Fruit fly (Drosophila melanogaster) whole organism, embryonic: ENCODE data around the gene CG34291.

Experiments
- Asciz ChIP-seq: fragments of 200-800 bp; sonication (Bioruptor generic); optimal IDR thresholded peaks from 2 replicates; lab custom pipeline; 2017; ENCODE audit warnings: missing biosample characterization, mild to moderate bottlenecking, missing genetic modification characterization, missing genetic modification reagents
- CG10147 ChIP-seq: fragments of 200-800 bp; sonication (Bioruptor generic); optimal IDR thresholded peaks from 2 replicates; lab custom pipeline; 2019; ENCODE audit warnings: missing biosample characterization, mild to moderate bottlenecking, missing genetic modification characterization, moderate library complexity
- CG10267 ChIP-seq: fragments of 200-800 bp; sonication (Bioruptor generic); optimal IDR thresholded peaks from 2 replicates; lab custom pipeline; 2018; ENCODE audit warnings: missing biosample characterization, mild to moderate bottlenecking, missing genetic modification characterization, moderate library complexity
- CG12659 ChIP-seq: fragments of 200-800 bp; sonication (Bioruptor generic); optimal IDR thresholded peaks from 3 replicates; lab custom pipeline; 2017; ENCODE audit warnings: mild to moderate bottlenecking, missing biosample characterization, missing genetic modification reagents, missing genetic modification characterization
- CG13123 ChIP-seq: fragments of 200-800 bp; sonication (Bioruptor generic); optimal IDR thresholded peaks from 2 replicates; lab custom pipeline; 2016; ENCODE audit warnings: missing biosample characterization, missing genetic modification characterization
- CG15514 ChIP-seq: fragments of 200-800 bp; sonication (Bioruptor generic); optimal IDR thresholded peaks from 3 replicates; lab custom pipeline; 2017; ENCODE audit warnings: missing biosample characterization, missing genetic modification characterization, mild to moderate bottlenecking, moderate library complexity, missing genetic modification reagents
- CG16779 ChIP-seq: fragments of 200-800 bp; sonication (Bioruptor generic); IDR thresholded peaks from 2 replicates; pipeline ENCODE4 v1.3.6; 2022; ENCODE audit warnings: missing biosample characterization, missing genetic modification characterization
- CG2875 ChIP-seq: fragments of 200-800 bp; sonication (Bioruptor generic); optimal IDR thresholded peaks from 2 replicates; lab custom pipeline; 2017; ENCODE audit warnings: missing biosample characterization, mild to moderate bottlenecking, missing genetic modification characterization, missing genetic modification reagents
- CG31224 ChIP-seq: fragments of 200-800 bp; sonication (Bioruptor generic); IDR thresholded peaks from 2 replicates; pipeline ENCODE4 v1.3.6; 2022; ENCODE audit warnings: missing biosample characterization, missing genetic modification characterization
- CG3281 ChIP-seq: fragments of 200-800 bp; sonication (Bioruptor generic); optimal IDR thresholded peaks from 3 replicates; lab custom pipeline; 2017; ENCODE audit warnings: missing biosample characterization, mild to moderate bottlenecking, missing genetic modification characterization
- CG33213 ChIP-seq: fragments of 200-800 bp; sonication (Bioruptor generic); optimal IDR thresholded peaks from 3 replicates; lab custom pipeline; 2016; ENCODE audit warnings: missing biosample characterization, missing genetic modification characterization
- CG6683 ChIP-seq: fragments of 200-800 bp; sonication (Bioruptor generic); optimal IDR thresholded peaks from 2 replicates; lab custom pipeline; 2017; ENCODE audit warnings: missing biosample characterization, mild to moderate bottlenecking, missing genetic modification characterization, missing genetic modification reagents
- CG6813 ChIP-seq: fragments of 200-800 bp; sonication (Bioruptor generic); optimal IDR thresholded peaks from 2 replicates; lab custom pipeline; 2017; ENCODE audit warnings: missing biosample characterization, missing genetic modification characterization, mild to moderate bottlenecking, moderate library complexity, missing genetic modification reagents
- CG7745 ChIP-seq: fragments of 200-800 bp; sonication (Bioruptor generic); optimal IDR thresholded peaks from 2 replicates; lab custom pipeline; 2018; ENCODE audit warnings: missing biosample characterization, mild to moderate bottlenecking, missing genetic modification characterization, moderate library complexity
- CG7839 ChIP-seq: fragments of 200-800 bp; sonication (Bioruptor generic); optimal IDR thresholded peaks from 3 replicates; lab custom pipeline; 2018; ENCODE audit warnings: missing biosample characterization, mild to moderate bottlenecking, missing genetic modification characterization, moderate library complexity
- CG8359 ChIP-seq: fragments of 200-800 bp; sonication (Bioruptor generic); optimal IDR thresholded peaks from 2 replicates; lab custom pipeline; 2017; ENCODE audit warnings: missing biosample characterization, mild to moderate bottlenecking, missing genetic modification characterization, borderline replicate concordance
- CG9437 ChIP-seq: fragments of 200-800 bp; sonication (Bioruptor generic); optimal IDR thresholded peaks from 2 replicates; lab custom pipeline; 2018; ENCODE audit warnings: missing biosample characterization, mild to moderate bottlenecking, missing genetic modification characterization
- Dp ChIP-seq: fragments of 200-800 bp; sonication (Bioruptor generic); optimal IDR thresholded peaks from 2 replicates; lab custom pipeline; 2018; ENCODE audit warnings: missing biosample characterization, mild to moderate bottlenecking, missing genetic modification characterization, moderate library complexity
- Dref ChIP-seq: fragments of 200-800 bp; sonication (Bioruptor generic); IDR thresholded peaks from 2 replicates; pipeline ENCODE4 v1.3.6; 2022; ENCODE audit warnings: missing biosample characterization, missing genetic modification characterization
- Ets65A ChIP-seq: fragments of 200-800 bp; sonication (Bioruptor generic); peaks from one replicate; lab custom pipeline; 2016; ENCODE audit warnings: missing biosample characterization, missing genetic modification characterization
- HmgZ ChIP-seq: fragments of 200-800 bp; sonication (Bioruptor generic); optimal IDR thresholded peaks from 2 replicates; lab custom pipeline; 2018; ENCODE audit warnings: missing biosample characterization, mild to moderate bottlenecking, missing genetic modification characterization
- Hr51 ChIP-seq, 2 experiments: fragments of 200-800 bp; sonication (Bioruptor generic); optimal IDR thresholded peaks; 2 replicates in 1 of 2; 3 replicates in 1 of 2; lab custom pipeline; 2016 to 2018; ENCODE audit warnings: missing biosample characterization in 2 of 2, missing genetic modification characterization in 2 of 2, mild to moderate bottlenecking in 1 of 2, moderate library complexity in 1 of 2
- Kr ChIP-seq: fragments of 200-800 bp; sonication (Bioruptor generic); optimal IDR thresholded peaks from 2 replicates; lab custom pipeline; 2017; ENCODE audit warnings: missing biosample characterization, mild to moderate bottlenecking, missing genetic modification characterization
- MBD-R2 ChIP-seq: fragments of 200-800 bp; sonication (Bioruptor generic); IDR thresholded peaks from 2 replicates; pipeline ENCODE4 v1.3.6; 2022; ENCODE audit warnings: missing biosample characterization, missing genetic modification characterization
- Sin3A ChIP-seq: fragments of >200 bp; optimal IDR thresholded peaks from 2 replicates; lab custom pipeline; 2018
- ap ChIP-seq: fragments of 200-800 bp; sonication (Bioruptor generic); IDR thresholded peaks from 2 replicates; pipeline ENCODE4 v1.3.6; 2022; ENCODE audit warnings: missing biosample characterization, missing genetic modification characterization
- ato ChIP-seq: fragments of 200-800 bp; sonication (Bioruptor generic); IDR thresholded peaks from 2 replicates; pipeline ENCODE4 v1.3.6; 2022; ENCODE audit warnings: missing biosample characterization, missing genetic modification characterization; ENCODE audit not compliant: partially characterized antibody
- bbx ChIP-seq: fragments of 200-800 bp; sonication (Bioruptor generic); IDR thresholded peaks from 2 replicates; pipeline ENCODE4 v1.3.6; 2022; ENCODE audit warnings: missing biosample characterization, missing genetic modification characterization; ENCODE audit not compliant: partially characterized antibody
- bcd ChIP-seq: fragments of 200-800 bp; sonication (Bioruptor generic); optimal IDR thresholded peaks from 2 replicates; lab custom pipeline; 2017; ENCODE audit warnings: missing biosample characterization, mild to moderate bottlenecking, missing genetic modification characterization
- cwo ChIP-seq: fragments of 200-800 bp; sonication (Bioruptor generic); optimal IDR thresholded peaks from 3 replicates; lab custom pipeline; 2017; ENCODE audit warnings: missing biosample characterization, missing genetic modification characterization, mild to moderate bottlenecking, moderate library complexity, missing genetic modification reagents
- dysf ChIP-seq: fragments of 200-800 bp; sonication (Bioruptor generic); IDR thresholded peaks from 3 replicates; pipeline ENCODE4 v1.3.6; 2022; ENCODE audit warnings: missing biosample characterization, missing genetic modification characterization
- ftz-f1 ChIP-seq: fragments of 200-800 bp; sonication (Bioruptor generic); optimal IDR thresholded peaks from 2 replicates; lab custom pipeline; 2016; ENCODE audit warnings: missing biosample characterization, missing genetic modification characterization
- hb ChIP-seq: fragments of 200-800 bp; sonication (Bioruptor generic); IDR thresholded peaks from 3 replicates; pipeline ENCODE4 v1.3.6; 2022; ENCODE audit warnings: missing biosample characterization, missing genetic modification characterization; ENCODE audit not compliant: partially characterized antibody
- hbn ChIP-seq: fragments of 200-800 bp; sonication (Bioruptor generic); IDR thresholded peaks from 2 replicates; pipeline ENCODE4 v1.3.6; 2022; ENCODE audit warnings: missing biosample characterization, missing genetic modification characterization; ENCODE audit not compliant: partially characterized antibody
- her ChIP-seq: fragments of 200-800 bp; sonication (Bioruptor generic); optimal IDR thresholded peaks from 2 replicates; lab custom pipeline; 2016; ENCODE audit warnings: missing biosample characterization, missing genetic modification characterization
- kay ChIP-seq: fragments of 200-800 bp; sonication (Bioruptor generic); optimal IDR thresholded peaks from 2 replicates; lab custom pipeline; 2016; ENCODE audit warnings: missing biosample characterization, missing genetic modification characterization
- lab ChIP-seq: fragments of 200-800 bp; sonication (Bioruptor generic); optimal IDR thresholded peaks from 3 replicates; lab custom pipeline; 2017; ENCODE audit warnings: missing biosample characterization, missing genetic modification characterization, mild to moderate bottlenecking, moderate library complexity, missing genetic modification reagents
- nau ChIP-seq: fragments of 200-800 bp; sonication (Bioruptor generic); optimal IDR thresholded peaks from 3 replicates; lab custom pipeline; 2017; ENCODE audit warnings: missing biosample characterization, mild to moderate bottlenecking, missing genetic modification characterization, missing genetic modification reagents
- odd ChIP-seq: fragments of 200-800 bp; sonication (Bioruptor generic); optimal IDR thresholded peaks from 2 replicates; lab custom pipeline; 2017; ENCODE audit warnings: missing biosample characterization, mild to moderate bottlenecking, missing genetic modification characterization
- pan ChIP-seq, 4 experiments: fragments of >200 bp in 3 of 4; fragments of 200-800 bp in 1 of 4; sonication (Bioruptor generic) in 1 of 4; optimal IDR thresholded peaks in 3 of 4; IDR thresholded peaks in 1 of 4; 2 replicates each; pipeline versions ENCODE4 v1.3.6 to Lab custom; 2017 to 2022; ENCODE audit warnings: missing biosample characterization in 2 of 4, missing genetic modification characterization in 2 of 4, mixed read lengths in 1 of 4
- pnt ChIP-seq: fragments of 200-800 bp; sonication (Bioruptor generic); optimal IDR thresholded peaks from 3 replicates; lab custom pipeline; 2016; ENCODE audit warnings: missing biosample characterization, missing genetic modification characterization
- pum ChIP-seq: fragments of 200-800 bp; sonication (Bioruptor generic); optimal IDR thresholded peaks from 2 replicates; lab custom pipeline; 2016; ENCODE audit warnings: missing biosample characterization, missing genetic modification characterization
- schlank ChIP-seq: fragments of 200-800 bp; sonication (Bioruptor generic); optimal IDR thresholded peaks from 2 replicates; lab custom pipeline; 2018; ENCODE audit warnings: missing biosample characterization, mild to moderate bottlenecking, missing genetic modification characterization
- sd ChIP-seq: fragments of 200-800 bp; sonication (Bioruptor generic); optimal IDR thresholded peaks from 3 replicates; lab custom pipeline; 2018; ENCODE audit warnings: missing biosample characterization, mild to moderate bottlenecking, missing genetic modification characterization, moderate library complexity
- toy ChIP-seq: fragments of 200-800 bp; sonication (Bioruptor generic); IDR thresholded peaks from 2 replicates; pipeline ENCODE4 v1.3.6; 2022; ENCODE audit warnings: missing biosample characterization, missing genetic modification characterization
- unc-4 ChIP-seq: fragments of 200-800 bp; sonication (Bioruptor generic); IDR thresholded peaks from 2 replicates; pipeline ENCODE4 v1.3.6; 2022; ENCODE audit warnings: missing biosample characterization, missing genetic modification characterization; ENCODE audit not compliant: partially characterized antibody
- z ChIP-seq: fragments of 200-800 bp; sonication (Bioruptor generic); IDR thresholded peaks from 3 replicates; pipeline ENCODE4 v1.3.6; 2022; ENCODE audit warnings: missing biosample characterization, missing genetic modification characterization

Gene CG34291

dm6 chr3R:26461226-26461805 lies 35.7 kb upstream of the CG34291 start, which contains the start of gene CG5455 (continued):
- TF ChIP-seq Dref (GFP tag; lab: Robert Waterston, UW) (no peak), CG10147 (GFP tag; lab: Kevin White, UChicago) (peak; percentile 61), CG10267 (no peak), pan (optimal IDR thresholded peaks at IDR 0.05; lab: Kevin White, UChicago) (no peak), pan (GFP tag; optimal IDR thresholded peaks at IDR 0.05 in 1 of 2, IDR thresholded peaks at IDR 0.05 in 1 of 2) (peak in 1 of 2 experiments; percentile 62), toy (GFP tag; lab: Robert Waterston, UW) (peak; percentile 32; the same call in 1 of the 2 replicates), CG6683 (GFP tag; lab: Kevin White, UChicago) (peak; percentile 13), lab (GFP tag; lab: Kevin White, UChicago) (peak; percentile 87), CG16779 (peak; percentile 79), Kr (GFP tag; lab: Kevin White, UChicago) (no peak), Ets65A (GFP tag; lab: Kevin White, UChicago) (peak; percentile 60), MBD-R2 (peak; percentile 26; the same call in 1 of the 2 replicates), CG13123 (GFP tag; lab: Kevin White, UChicago) (no peak), ap (GFP tag; lab: Robert Waterston, UW) (no peak), ato (GFP tag; lab: Robert Waterston, UW) (0 out of 2 replicates have a peak, but pooled peaks have one; percentile 28), schlank (tag; lab: Kevin White, UChicago) (peak; percentile 46), CG2875 (GFP tag; lab: Kevin White, UChicago) (peak; percentile 14), hb (GFP tag; lab: Robert Waterston, UW) (no peak), bcd (GFP tag; lab: Kevin White, UChicago) (peak; percentile 37), odd (peak; percentile 42), CG6813 (peak; percentile 71), Sin3A (lab: Kevin White, UChicago) (no peak), ftz-f1 (GFP tag; lab: Kevin White, UChicago) (peak; percentile 81), nau (peak; percentile 67), pum (GFP tag; lab: Kevin White, UChicago) (no peak), CG12659 (GFP tag; lab: Kevin White, UChicago) (peak; percentile 30), dysf (GFP tag; lab: Robert Waterston, UW) (peak; percentile 43; the same call in 1 of the 3 replicates), CG8359 (GFP tag; lab: Kevin White, UChicago) (no peak), bbx (GFP tag; lab: Robert Waterston, UW) (peak; percentile 70; the same call in 1 of the 2 replicates), kay (GFP tag; lab: Kevin White, UChicago) (peak; percentile 37), CG33213 (GFP tag; lab: Kevin White, UChicago) (peak; percentile 3), CG7839 (tag; lab: Kevin White, UChicago) (peak; percentile 20), CG3281 (GFP tag; lab: Kevin White, UChicago) (peak; percentile 75), CG31224 (GFP tag; lab: Robert Waterston, UW) (0 out of 2 replicates have a peak, but pooled peaks have one; percentile 20), CG7745 (tag; lab: Kevin White, UChicago) (no peak), hbn (GFP tag; lab: Robert Waterston, UW) (peak; percentile 37), unc-4 (GFP tag; lab: Robert Waterston, UW) (peak; percentile 54; the same call in 1 of the 2 replicates), pnt (GFP tag; lab: Kevin White, UChicago) (no peak), HmgZ (tag; lab: Kevin White, UChicago) (peak; percentile 84), Dp (GFP tag; lab: Kevin White, UChicago) (peak; percentile 94), z (GFP tag; lab: Robert Waterston, UW) (peak; percentile 64; the same call in 2 of the 3 replicates), cwo (GFP tag; lab: Kevin White, UChicago) (peak; percentile 71), Hr51 (GFP tag; optimal IDR thresholded peaks at IDR 0.05; lab: Kevin White, UChicago) (peak; percentile 6 to 41), her (GFP tag; lab: Kevin White, UChicago) (peak; percentile 33), Asciz (GFP tag; lab: Kevin White, UChicago) (peak; percentile 20), sd (tag; lab: Kevin White, UChicago) (peak; percentile 79), CG9437 (GFP tag; lab: Kevin White, UChicago) (no peak), CG15514 (GFP tag; lab: Kevin White, UChicago) (peak; percentile 73)
